Worm (Caenorhabditis elegans) whole organism, L3 larva: Measurements from ENCODE around the gene max-1.
A peak's percentile ranks its signal among the peaks of the same experiment; 100 is the strongest.

Experiments
- aly-2 ChIP-seq: fragments of 150-350 bp; optimal IDR thresholded peaks from 2 replicates; lab custom pipeline; 2014; ENCODE audit warnings: missing biosample characterization, missing genetic modification characterization
- egl-27 ChIP-seq: sonication (generic microtip); optimal IDR thresholded peaks from 4 replicates; lab custom pipeline; 2017; ENCODE audit warnings: missing biosample characterization, missing genetic modification reagents, missing genetic modification characterization
- elt-3 ChIP-seq, 3 experiments: fragments of 150-350 bp in 1 of 3; sonication (generic microtip) in 2 of 3; optimal IDR thresholded peaks; 2 replicates in 2 of 3; 4 replicates in 1 of 3; lab custom pipeline; 2014 to 2017; ENCODE audit warnings: missing biosample characterization in 3 of 3, missing genetic modification characterization in 3 of 3
- fos-1 ChIP-seq: fragments of 150-350 bp; optimal IDR thresholded peaks from 2 replicates; lab custom pipeline; 2014; ENCODE audit warnings: missing biosample characterization, missing genetic modification characterization
- lin-39 ChIP-seq: fragments of 150-350 bp; optimal IDR thresholded peaks from 2 replicates; lab custom pipeline; 2018; ENCODE audit warnings: missing biosample characterization, missing genetic modification reagents, missing genetic modification characterization
- mdl-1 ChIP-seq: fragments of 150-350 bp; optimal IDR thresholded peaks from 2 replicates; lab custom pipeline; 2014; ENCODE audit warnings: missing biosample characterization, missing genetic modification characterization
- nhr-23 ChIP-seq: fragments of 150-350 bp; optimal IDR thresholded peaks from 2 replicates; lab custom pipeline; 2014; ENCODE audit warnings: missing biosample characterization, missing genetic modification reagents, missing genetic modification characterization
- nhr-237 ChIP-seq: fragments of 150-350 bp; optimal IDR thresholded peaks from 2 replicates; lab custom pipeline; 2014; ENCODE audit warnings: missing biosample characterization, missing genetic modification characterization
- skn-1 ChIP-seq: fragments of 150-350 bp; optimal IDR thresholded peaks from 2 replicates; lab custom pipeline; 2014; ENCODE audit warnings: missing biosample characterization, missing genetic modification characterization
- snpc-4 ChIP-seq: fragments of 150-350 bp; optimal IDR thresholded peaks from 2 replicates; lab custom pipeline; 2014; ENCODE audit warnings: missing biosample characterization, missing genetic modification characterization
- unc-62 ChIP-seq: fragments of 150-350 bp; sonication (generic microtip); optimal IDR thresholded peaks from 4 replicates; lab custom pipeline; 2014; ENCODE audit warnings: missing biosample characterization, missing genetic modification reagents, missing genetic modification characterization
- ztf-11 ChIP-seq: fragments of 150-350 bp; optimal IDR thresholded peaks from 2 replicates; lab custom pipeline; 2014; ENCODE audit warnings: missing biosample characterization, missing genetic modification characterization

DNA sequence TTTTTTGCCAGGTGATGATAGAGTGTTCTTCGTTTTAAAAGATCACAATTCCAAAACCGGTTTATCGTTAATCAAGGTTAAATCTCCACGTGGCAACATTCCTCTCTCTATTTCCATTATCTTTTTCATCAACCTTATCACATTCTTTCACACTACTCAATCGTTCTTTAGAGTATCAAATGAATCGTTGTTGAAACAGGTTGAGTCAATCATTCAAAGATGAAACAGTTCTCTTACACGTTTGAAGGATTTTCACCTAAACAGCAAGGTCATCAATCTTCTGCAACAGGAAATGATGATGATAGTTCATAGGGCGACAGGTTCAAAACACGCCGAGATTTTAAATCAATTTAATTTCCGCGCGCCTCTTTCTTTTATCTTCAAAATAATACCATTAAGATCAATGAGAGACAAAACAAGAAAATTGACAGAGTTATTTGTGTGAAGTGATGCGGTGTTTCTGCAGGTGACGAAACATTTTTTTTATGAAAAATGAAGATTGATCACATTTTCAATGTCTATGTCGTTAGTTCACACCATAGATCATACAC is 38.7 kb downstream of the max-1 start:
- TF ChIP-seq aly-2 (tag; lab: Kevin White, UChicago) (no peak), nhr-237 (no peak), egl-27 (tag; lab: Kevin White, UChicago) (no peak), elt-3 (tag; optimal IDR thresholded peaks at IDR 0.05; lab: Kevin White, UChicago) (peak; percentile 39 to 80 (median 78)), mdl-1 (tag; lab: Kevin White, UChicago) (peak; percentile 84), unc-62 (GFP tag; lab: Kevin White, UChicago) (peak; percentile 55), nhr-23 (peak; percentile 97), lin-39 (tag; lab: Kevin White, UChicago) (no peak), skn-1 (tag; lab: Kevin White, UChicago) (no peak), snpc-4 (tag; lab: Kevin White, UChicago) (no peak), fos-1 (tag; lab: Kevin White, UChicago) (no peak), ztf-11 (no peak)
